Fruit fly (Drosophila melanogaster) whole organism, embryonic: ENCODE measurements around the gene CG43255.

Experiments
- Abd-B ChIP-seq: fragments of 200-800 bp; sonication (Bioruptor generic); optimal IDR thresholded peaks from 2 replicates; lab custom pipeline; 2018; ENCODE audit warnings: missing biosample characterization, mild to moderate bottlenecking, missing genetic modification characterization, moderate library complexity
- CG10147 ChIP-seq: fragments of 200-800 bp; sonication (Bioruptor generic); optimal IDR thresholded peaks from 2 replicates; lab custom pipeline; 2019; ENCODE audit warnings: missing biosample characterization, mild to moderate bottlenecking, missing genetic modification characterization, moderate library complexity
- CG12155 ChIP-seq: fragments of 200-800 bp; sonication (Bioruptor generic); optimal IDR thresholded peaks from 3 replicates; lab custom pipeline; 2016; ENCODE audit warnings: missing biosample characterization, missing genetic modification characterization
- CG12659 ChIP-seq: fragments of 200-800 bp; sonication (Bioruptor generic); optimal IDR thresholded peaks from 3 replicates; lab custom pipeline; 2017; ENCODE audit warnings: mild to moderate bottlenecking, missing biosample characterization, missing genetic modification reagents, missing genetic modification characterization
- CG17385 ChIP-seq: fragments of 200-800 bp; sonication (Bioruptor generic); optimal IDR thresholded peaks from 3 replicates; lab custom pipeline; 2018; ENCODE audit warnings: missing biosample characterization, mild to moderate bottlenecking, missing genetic modification characterization
- CG1792 ChIP-seq: fragments of 200-800 bp; sonication (Bioruptor generic); optimal IDR thresholded peaks from 2 replicates; lab custom pipeline; 2016; ENCODE audit warnings: missing biosample characterization, missing genetic modification characterization
- CG2120 ChIP-seq: fragments of 200-800 bp; sonication (Bioruptor generic); optimal IDR thresholded peaks from 3 replicates; lab custom pipeline; 2016; ENCODE audit warnings: missing biosample characterization, missing genetic modification characterization
- CG33213 ChIP-seq: fragments of 200-800 bp; sonication (Bioruptor generic); optimal IDR thresholded peaks from 3 replicates; lab custom pipeline; 2016; ENCODE audit warnings: missing biosample characterization, missing genetic modification characterization
- CG33557 ChIP-seq: fragments of 200-800 bp; sonication (Bioruptor generic); optimal IDR thresholded peaks from 2 replicates; lab custom pipeline; 2019; ENCODE audit warnings: missing biosample characterization, mild to moderate bottlenecking, missing genetic modification characterization, moderate library complexity
- CG3407 ChIP-seq: fragments of 200-800 bp; sonication (Bioruptor generic); optimal IDR thresholded peaks from 2 replicates; lab custom pipeline; 2018; ENCODE audit warnings: missing biosample characterization, mild to moderate bottlenecking, missing genetic modification characterization
- CG6254 ChIP-seq: fragments of 200-800 bp; sonication (Bioruptor generic); optimal IDR thresholded peaks from 3 replicates; lab custom pipeline; 2017; ENCODE audit warnings: mild to moderate bottlenecking, missing biosample characterization, missing genetic modification reagents, missing genetic modification characterization
- CG6683 ChIP-seq: fragments of 200-800 bp; sonication (Bioruptor generic); optimal IDR thresholded peaks from 2 replicates; lab custom pipeline; 2017; ENCODE audit warnings: missing biosample characterization, mild to moderate bottlenecking, missing genetic modification characterization, missing genetic modification reagents
- CG6813 ChIP-seq: fragments of 200-800 bp; sonication (Bioruptor generic); optimal IDR thresholded peaks from 2 replicates; lab custom pipeline; 2017; ENCODE audit warnings: missing biosample characterization, missing genetic modification characterization, mild to moderate bottlenecking, moderate library complexity, missing genetic modification reagents
- CG8281 ChIP-seq: fragments of 200-800 bp; sonication (Bioruptor generic); optimal IDR thresholded peaks from 2 replicates; lab custom pipeline; 2018; ENCODE audit warnings: missing biosample characterization, mild to moderate bottlenecking, missing genetic modification characterization, moderate library complexity
- CoRest ChIP-seq: fragments of 200-800 bp; sonication (Bioruptor generic); optimal IDR thresholded peaks from 3 replicates; lab custom pipeline; 2018; ENCODE audit warnings: missing biosample characterization, mild to moderate bottlenecking, missing genetic modification characterization, moderate library complexity
- Dp ChIP-seq: fragments of 200-800 bp; sonication (Bioruptor generic); optimal IDR thresholded peaks from 2 replicates; lab custom pipeline; 2018; ENCODE audit warnings: missing biosample characterization, mild to moderate bottlenecking, missing genetic modification characterization, moderate library complexity
- H15 ChIP-seq: fragments of 200-800 bp; sonication (Bioruptor generic); IDR thresholded peaks from 3 replicates; pipeline ENCODE4 v1.3.6; 2022; ENCODE audit warnings: missing biosample characterization, missing genetic modification characterization
- HLH54F ChIP-seq: fragments of 200-800 bp; sonication (Bioruptor generic); optimal IDR thresholded peaks from 3 replicates; lab custom pipeline; 2016; ENCODE audit warnings: missing biosample characterization, missing genetic modification characterization
- Hey ChIP-seq: fragments of 200-800 bp; sonication (Bioruptor generic); optimal IDR thresholded peaks from 3 replicates; lab custom pipeline; 2018; ENCODE audit warnings: missing biosample characterization, mild to moderate bottlenecking, missing genetic modification characterization
- Jarid2 ChIP-seq: fragments of 200-800 bp; sonication (Bioruptor generic); optimal IDR thresholded peaks from 3 replicates; lab custom pipeline; 2017; ENCODE audit warnings: mild to moderate bottlenecking, missing biosample characterization, missing genetic modification reagents, missing genetic modification characterization
- Mad ChIP-seq: fragments of 200-800 bp; sonication (Bioruptor generic); optimal IDR thresholded peaks from 2 replicates; lab custom pipeline; 2016; ENCODE audit warnings: missing biosample characterization, missing genetic modification characterization
- Max ChIP-seq: fragments of 200-800 bp; sonication (Bioruptor generic); optimal IDR thresholded peaks from 2 replicates; lab custom pipeline; 2016; ENCODE audit warnings: missing biosample characterization, mild to moderate bottlenecking, missing genetic modification characterization
- Med ChIP-seq: fragments of 200-800 bp; sonication (Bioruptor generic); peaks from one replicate; lab custom pipeline; 2016; ENCODE audit warnings: missing biosample characterization, missing genetic modification characterization, mild to moderate bottlenecking, inconsistent platforms, moderate library complexity
- Rfx ChIP-seq: fragments of 200-800 bp; sonication (Bioruptor generic); IDR thresholded peaks from 2 replicates; pipeline ENCODE4 v1.3.6; 2022; ENCODE audit warnings: missing biosample characterization, missing genetic modification characterization
- bab2 ChIP-seq: fragments of 200-800 bp; sonication (Bioruptor generic); optimal IDR thresholded peaks from 2 replicates; lab custom pipeline; 2016; ENCODE audit warnings: missing biosample characterization, missing genetic modification characterization
- bbx ChIP-seq: fragments of 200-800 bp; sonication (Bioruptor generic); IDR thresholded peaks from 2 replicates; pipeline ENCODE4 v1.3.6; 2022; ENCODE audit warnings: missing biosample characterization, missing genetic modification characterization; ENCODE audit not compliant: partially characterized antibody
- caup ChIP-seq: fragments of 200-800 bp; sonication (Bioruptor generic); optimal IDR thresholded peaks from 3 replicates; lab custom pipeline; 2017; ENCODE audit warnings: missing biosample characterization, mild to moderate bottlenecking, missing genetic modification characterization, moderate library complexity; ENCODE audit not compliant: severe bottlenecking
- crol ChIP-seq: fragments of 200-800 bp; sonication (Bioruptor generic); IDR thresholded peaks from 2 replicates; pipeline ENCODE4 v1.3.6; 2022; ENCODE audit warnings: missing biosample characterization, missing genetic modification characterization
- hth ChIP-seq: fragments of >200 bp; optimal IDR thresholded peaks from 2 replicates; lab custom pipeline; 2017; ENCODE audit warnings: inconsistent platforms
- lov ChIP-seq, 2 experiments: fragments of 200-800 bp in 1 of 2; fragments of >200 bp in 1 of 2; sonication (Bioruptor generic) in 1 of 2; IDR thresholded peaks in 1 of 2; optimal IDR thresholded peaks in 1 of 2; 2 replicates in 1 of 2; 3 replicates in 1 of 2; pipeline versions ENCODE4 v1.3.6 to Lab custom; 2017 to 2022; ENCODE audit warnings: missing biosample characterization in 1 of 2, missing genetic modification characterization in 1 of 2
- mld ChIP-seq: fragments of 200-800 bp; sonication (Bioruptor generic); IDR thresholded peaks from 3 replicates; pipeline ENCODE4 v1.3.6; 2022; ENCODE audit warnings: missing biosample characterization, missing genetic modification characterization; ENCODE audit not compliant: partially characterized antibody
- odd ChIP-seq: fragments of 200-800 bp; sonication (Bioruptor generic); optimal IDR thresholded peaks from 2 replicates; lab custom pipeline; 2017; ENCODE audit warnings: missing biosample characterization, mild to moderate bottlenecking, missing genetic modification characterization
- repo ChIP-seq: fragments of 200-800 bp; sonication (Bioruptor generic); optimal IDR thresholded peaks from 2 replicates; lab custom pipeline; 2016; ENCODE audit warnings: missing biosample characterization, missing genetic modification characterization
- sim ChIP-seq: fragments of 200-800 bp; sonication (Bioruptor generic); IDR thresholded peaks from 2 replicates; pipeline ENCODE4 v1.3.6; 2022; ENCODE audit warnings: missing biosample characterization, missing genetic modification characterization
- sqz ChIP-seq: fragments of 200-800 bp; sonication (Bioruptor generic); optimal IDR thresholded peaks from 3 replicates; lab custom pipeline; 2018; ENCODE audit warnings: missing biosample characterization, mild to moderate bottlenecking, missing genetic modification characterization
- stc ChIP-seq: fragments of 200-800 bp; sonication (Bioruptor generic); IDR thresholded peaks from 2 replicates; pipeline ENCODE4 v1.3.6; 2022; ENCODE audit warnings: missing biosample characterization, missing genetic modification characterization
- tin ChIP-seq: fragments of 200-800 bp; sonication (Bioruptor generic); optimal IDR thresholded peaks from 3 replicates; lab custom pipeline; 2016; ENCODE audit warnings: missing biosample characterization, missing genetic modification characterization
- trem ChIP-seq: fragments of 200-800 bp; optimal IDR thresholded peaks from 3 replicates; lab custom pipeline; 2019; ENCODE audit warnings: missing biosample characterization, mild to moderate bottlenecking, missing genetic modification characterization, moderate library complexity
- tx ChIP-seq: fragments of 200-800 bp; sonication (Bioruptor generic); optimal IDR thresholded peaks from 2 replicates; lab custom pipeline; 2016; ENCODE audit warnings: missing biosample characterization, missing genetic modification characterization

Gene CG43255

DNA sequence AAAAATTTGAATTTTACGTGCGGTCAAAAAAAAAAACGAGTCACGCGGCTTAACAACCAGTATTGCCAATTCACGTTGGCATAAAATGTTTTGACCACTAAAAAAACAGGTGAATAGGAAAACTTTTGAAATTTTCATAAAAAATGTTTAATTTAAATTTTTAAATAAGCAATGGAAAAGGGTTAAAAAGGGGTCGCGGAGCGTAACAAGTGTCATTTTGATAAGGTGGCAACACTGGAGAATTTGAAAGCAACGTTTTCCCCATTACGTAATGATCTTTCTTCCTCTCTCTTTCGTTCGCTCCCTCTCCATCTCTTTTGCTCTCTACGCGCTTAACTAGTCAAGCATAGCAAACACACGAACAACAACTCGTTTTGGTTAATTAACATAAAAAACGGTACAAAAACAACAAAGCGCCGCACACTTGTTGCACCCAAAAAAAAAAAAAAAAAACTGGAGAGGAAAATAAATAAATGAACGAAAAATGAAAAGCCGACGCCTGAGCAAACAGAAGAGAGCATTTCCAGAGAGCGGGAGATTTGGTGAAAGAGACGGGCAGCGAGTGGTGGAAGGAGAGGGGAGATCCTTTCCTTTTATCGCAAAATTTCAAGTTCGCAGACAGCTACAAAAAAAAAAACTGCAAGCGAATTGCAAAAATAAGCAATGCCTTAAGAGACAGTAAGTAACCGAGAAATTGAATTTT, 29.3 kb upstream of the CG43255 start (continued):
- no peak for TF ChIP-seq sim (GFP tag; lab: Robert Waterston, UW)
- TF ChIP-seq CG3407 (GFP tag; lab: Kevin White, UChicago), result peak; percentile 71
- TF ChIP-seq CG17385 (GFP tag; lab: Kevin White, UChicago), result peak; percentile 76
- TF ChIP-seq HLH54F, result peak; percentile 47
- TF ChIP-seq CG2120, result peak; percentile 67
- TF ChIP-seq repo (GFP tag; lab: Kevin White, UChicago), result peak; percentile 32
- peak; percentile 64 for TF ChIP-seq caup
- TF ChIP-seq tx (GFP tag; lab: Kevin White, UChicago), result peak; percentile 31
- TF ChIP-seq Mad (GFP tag; lab: Kevin White, UChicago), result peak; percentile 67
- no peak for TF ChIP-seq Hey (tag; lab: Kevin White, UChicago)
- no peak for TF ChIP-seq CG1792
- peak; percentile 86 for TF ChIP-seq stc (GFP tag; lab: Robert Waterston, UW)
- no peak for TF ChIP-seq hth (lab: Kevin White, UChicago)
- peak; percentile 55 for TF ChIP-seq CG8281 (tag; lab: Kevin White, UChicago)
- no peak for TF ChIP-seq mld (GFP tag; lab: Robert Waterston, UW)
- TF ChIP-seq Rfx (GFP tag; lab: Robert Waterston, UW), result peak; percentile 68
- peak; percentile 31 for TF ChIP-seq Jarid2 (GFP tag; lab: Kevin White, UChicago)
- peak; percentile 44 for TF ChIP-seq CG33557 (GFP tag; lab: Kevin White, UChicago)
- TF ChIP-seq bab2 (GFP tag; lab: Kevin White, UChicago), result peak; percentile 58
- peak; percentile 27 for TF ChIP-seq CG33213
- TF ChIP-seq CG12155 (GFP tag; lab: Kevin White, UChicago), result peak; percentile 67
- peak; percentile 59 for TF ChIP-seq Abd-B (GFP tag; lab: Kevin White, UChicago)
- peak; percentile 62 for TF ChIP-seq odd
- TF ChIP-seq Max (GFP tag; lab: Kevin White, UChicago), result peak; percentile 65
- peak; percentile 60; the same call in 2 of the 3 replicates for TF ChIP-seq H15
- TF ChIP-seq CG6254 (GFP tag; lab: Kevin White, UChicago), result peak; percentile 79
- TF ChIP-seq Dp (GFP tag; lab: Kevin White, UChicago), result peak; percentile 3
- peak; percentile 37 for TF ChIP-seq trem
- no peak for TF ChIP-seq bbx (GFP tag; lab: Robert Waterston, UW)
- TF ChIP-seq tin (GFP tag; lab: Kevin White, UChicago), result peak; percentile 73
- TF ChIP-seq CG12659 (GFP tag; lab: Kevin White, UChicago), result peak; percentile 66
- peak; percentile 64 for TF ChIP-seq CG10147 (GFP tag; lab: Kevin White, UChicago)

DNA sequence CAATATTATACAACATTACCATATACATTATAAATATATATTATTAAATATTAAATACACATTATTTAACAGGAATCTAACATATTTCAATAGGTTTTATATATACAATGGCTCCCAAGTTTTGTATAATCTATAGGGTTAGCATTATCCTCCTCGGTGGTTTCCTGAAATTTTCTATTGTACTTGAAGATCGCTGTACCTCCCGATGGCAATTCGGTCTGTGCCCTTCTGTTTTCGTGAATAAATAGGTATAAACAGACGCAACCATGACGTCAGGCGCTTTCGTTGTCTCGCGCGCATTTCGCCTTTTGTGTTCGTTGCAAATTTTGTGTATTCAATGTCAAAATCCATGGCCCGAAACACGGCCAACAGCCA, 28.8 kb upstream of the CG43255 start:
- TF ChIP-seq crol (GFP tag; lab: Robert Waterston, UW) (no peak), sqz (no peak), Med (peak; percentile 22), lov (optimal IDR thresholded peaks at IDR 0.05; lab: Kevin White, UChicago) (no peak), lov (GFP tag; IDR thresholded peaks at IDR 0.05; lab: Robert Waterston, UW) (no peak), CG6813 (GFP tag; lab: Kevin White, UChicago) (no peak), CG6683 (GFP tag; lab: Kevin White, UChicago) (no peak), CoRest (no peak)
- TF ChIP-seq, all 482 proteins: peak for 1
